Fruit fly (Drosophila melanogaster) whole organism, wandering third instar larva: ENCODE results near the gene Ir68b.

Experiments used
- Hr78 ChIP-seq: fragments of >200 bp; optimal IDR thresholded peaks from 2 replicates; lab custom pipeline; 2017; ENCODE audit warnings: missing biosample characterization, missing genetic modification characterization
- Hr83 ChIP-seq: fragments of 200-300 bp; sonication (Bioruptor generic); optimal IDR thresholded peaks from 2 replicates; lab custom pipeline; 2016; ENCODE audit warnings: missing biosample characterization, mild to moderate bottlenecking, missing genetic modification characterization, moderate library complexity; ENCODE audit not compliant: poor library complexity, severe bottlenecking
- br ChIP-seq: fragments of 200-800 bp; sonication (Bioruptor generic); optimal IDR thresholded peaks from 2 replicates; lab custom pipeline; 2016; ENCODE audit warnings: missing biosample characterization, missing genetic modification characterization
- ey ChIP-seq: fragments of 200-800 bp; sonication (Bioruptor generic); optimal IDR thresholded peaks from 2 replicates; lab custom pipeline; 2016; ENCODE audit warnings: missing biosample characterization, missing genetic modification characterization
- h ChIP-seq: fragments of 200-800 bp; sonication (Bioruptor generic); optimal IDR thresholded peaks from 3 replicates; lab custom pipeline; 2016; ENCODE audit warnings: missing biosample characterization, mild to moderate bottlenecking, missing genetic modification characterization
- jim ChIP-seq: fragments of 175-275, 200-325 bp; sonication (Bioruptor generic); optimal IDR thresholded peaks from 2 replicates; lab custom pipeline; 2016; ENCODE audit warnings: missing biosample characterization, mild to moderate bottlenecking, missing genetic modification characterization
- lola ChIP-seq: fragments of >200 bp; optimal IDR thresholded peaks from 2 replicates; lab custom pipeline; 2017; ENCODE audit warnings: missing biosample characterization, missing genetic modification characterization
- pan ChIP-seq: fragments of >200 bp; optimal IDR thresholded peaks from 2 replicates; lab custom pipeline; 2017
- psq ChIP-seq: fragments of 200-800 bp; sonication (Bioruptor generic); optimal IDR thresholded peaks from 3 replicates; lab custom pipeline; 2017; ENCODE audit warnings: missing biosample characterization, mild to moderate bottlenecking, missing genetic modification characterization, moderate library complexity
- usp ChIP-seq: fragments of >200 bp; optimal IDR thresholded peaks from 2 replicates; lab custom pipeline; 2017; ENCODE audit warnings: missing biosample characterization, missing genetic modification characterization

- TF ChIP-seq Hr78 (GFP tag; lab: Kevin White, UChicago) (no peak), br (GFP tag; lab: Kevin White, UChicago) (peak; percentile 36), usp (GFP tag; lab: Kevin White, UChicago) (no peak), ey (peak; percentile 46), h (GFP tag; lab: Kevin White, UChicago) (peak; percentile 84), Hr83 (GFP tag; lab: Kevin White, UChicago) (no peak), jim (GFP tag; lab: Kevin White, UChicago) (no peak), lola (GFP tag; lab: Kevin White, UChicago) (no peak), pan (lab: Kevin White, UChicago) (no peak), psq (GFP tag; lab: Kevin White, UChicago) (peak; percentile 48)
These were observed 9.4 kb upstream of the Ir68b start, which contains the start of the genes CG5645 and Atg12 for dm6 chr3L:12136630-12137029.
